Fruit fly (Drosophila melanogaster): ENCODE data around the gene CG11563.

The CG11563 gene

dm6 chr3R:31758587-31759167 is 21.8 kb downstream of the CG11563 start, which contains the start of gene CG2187:
TSS of gene CG2187 (minus strand) at chr3R:31758637.
- no peak for TF ChIP-seq Myc (optimal IDR thresholded peaks at IDR 0.05)
- no peak for TF ChIP-seq Sin3A (optimal IDR thresholded peaks at IDR 0.05)
- no peak for TF ChIP-seq ttk (optimal IDR thresholded peaks at IDR 0.05)
- no peak for TF ChIP-seq psq (optimal IDR thresholded peaks at IDR 0.05)

dm6 chr3R:31761529-31762009 is 24.7 kb downstream of the CG11563 start, which contains the start of gene Smvt:
TSS of gene Smvt (minus strand) at chr3R:31761579.
- TF ChIP-seq h (optimal IDR thresholded peaks at IDR 0.05), result no peak
- TF ChIP-seq insv (optimal IDR thresholded peaks at IDR 0.05), result no peak
- TF ChIP-seq Myc (optimal IDR thresholded peaks at IDR 0.05), result no peak
- no peak for TF ChIP-seq Sin3A (optimal IDR thresholded peaks at IDR 0.05)
- no peak for TF ChIP-seq psq (optimal IDR thresholded peaks at IDR 0.05)
- TF ChIP-seq ttk (optimal IDR thresholded peaks at IDR 0.05), result no peak

dm6 chr3R:31762672-31763071 is 25.8 kb downstream of the CG11563 start:
- TF ChIP-seq Myc (optimal IDR thresholded peaks at IDR 0.05), result no peak
- TF ChIP-seq insv (optimal IDR thresholded peaks at IDR 0.05), result no peak
- TF ChIP-seq ttk (optimal IDR thresholded peaks at IDR 0.05), result no peak
- no peak for TF ChIP-seq psq (optimal IDR thresholded peaks at IDR 0.05)
- no peak for TF ChIP-seq h (optimal IDR thresholded peaks at IDR 0.05)
- TF ChIP-seq Sin3A (optimal IDR thresholded peaks at IDR 0.05), result no peak

DNA sequence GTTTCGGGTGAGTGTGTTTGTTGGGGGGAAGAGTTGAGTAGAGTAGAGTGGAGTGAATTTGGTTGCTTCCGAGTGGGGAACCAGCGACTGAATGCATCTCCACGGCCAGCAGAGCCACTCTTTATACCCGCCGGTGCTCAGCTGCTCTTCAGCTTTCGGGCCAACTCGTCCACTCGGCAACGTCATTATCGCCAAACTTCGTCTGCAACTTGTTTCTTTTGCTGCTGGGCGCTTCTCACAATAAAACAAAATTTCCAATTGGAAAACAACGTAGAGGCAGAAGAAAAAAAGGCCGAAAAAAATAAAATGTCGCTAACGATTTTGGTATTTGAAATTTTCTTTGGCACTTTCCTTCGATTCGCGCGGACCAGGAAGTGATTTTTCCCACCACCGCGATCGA is 27.8 kb downstream of the CG11563 start, which contains the start of gene CG2150:
Gene CG2150, minus strand, starts transcription at position 101 of the 400 bp plus-strand sequence.
- no peak for TF ChIP-seq Myc (optimal IDR thresholded peaks at IDR 0.05)
- no peak for TF ChIP-seq h (optimal IDR thresholded peaks at IDR 0.05)

DNA sequence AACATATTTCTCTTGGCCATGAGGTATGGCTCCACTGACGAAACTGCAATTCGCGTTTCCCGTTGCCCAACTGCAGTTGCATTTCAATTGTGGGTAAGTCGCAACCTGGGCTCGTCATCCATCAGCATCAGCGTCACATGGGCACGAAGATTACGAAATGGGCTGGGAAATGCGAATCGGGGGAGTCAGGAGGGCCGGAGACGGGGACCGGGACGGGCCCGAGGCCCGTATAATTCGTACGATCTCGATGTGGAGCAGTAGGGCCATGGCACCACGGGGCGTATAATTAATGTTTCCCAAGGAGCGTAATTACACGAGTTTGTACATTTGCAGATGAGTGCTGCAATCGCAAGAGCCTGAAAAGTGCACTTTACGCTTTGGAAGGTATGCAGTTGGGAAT is 28.3 kb downstream of the CG11563 start:
- no peak for TF ChIP-seq psq (optimal IDR thresholded peaks at IDR 0.05)

DNA sequence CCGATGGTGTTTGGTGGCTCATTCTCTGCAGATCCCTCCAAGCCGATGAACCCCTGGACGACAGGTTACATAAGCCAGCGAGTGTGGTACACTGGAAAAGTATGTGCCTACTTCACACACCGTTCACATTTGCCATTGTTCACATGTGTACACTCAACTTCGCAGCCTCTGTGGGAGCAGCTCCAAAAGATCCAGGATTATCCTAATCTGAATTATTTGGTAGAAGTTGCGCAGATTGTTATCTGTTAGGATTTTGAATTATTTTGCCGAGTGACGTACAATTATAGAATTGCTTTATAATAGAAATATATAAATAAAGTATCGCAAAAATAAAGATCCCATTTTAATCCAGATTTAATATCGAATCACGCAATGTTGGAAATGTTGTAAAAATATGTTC is 30.7 kb downstream of the CG11563 start:
- TF ChIP-seq Myc (optimal IDR thresholded peaks at IDR 0.05) (no peak), psq (optimal IDR thresholded peaks at IDR 0.05) (no peak), ttk (optimal IDR thresholded peaks at IDR 0.05) (no peak), insv (optimal IDR thresholded peaks at IDR 0.05) (no peak), Sin3A (optimal IDR thresholded peaks at IDR 0.05) (no peak), h (optimal IDR thresholded peaks at IDR 0.05) (no peak)

- TF ChIP-seq ttk (optimal IDR thresholded peaks at IDR 0.05) (no peak), Myc (optimal IDR thresholded peaks at IDR 0.05) (no peak), h (optimal IDR thresholded peaks at IDR 0.05) (no peak), Sin3A (optimal IDR thresholded peaks at IDR 0.05) (no peak), insv (optimal IDR thresholded peaks at IDR 0.05) (no peak), psq (optimal IDR thresholded peaks at IDR 0.05) (no peak)
These were observed 31.4 kb downstream of the CG11563 start for dm6 chr3R:31768198-31768597.

DNA sequence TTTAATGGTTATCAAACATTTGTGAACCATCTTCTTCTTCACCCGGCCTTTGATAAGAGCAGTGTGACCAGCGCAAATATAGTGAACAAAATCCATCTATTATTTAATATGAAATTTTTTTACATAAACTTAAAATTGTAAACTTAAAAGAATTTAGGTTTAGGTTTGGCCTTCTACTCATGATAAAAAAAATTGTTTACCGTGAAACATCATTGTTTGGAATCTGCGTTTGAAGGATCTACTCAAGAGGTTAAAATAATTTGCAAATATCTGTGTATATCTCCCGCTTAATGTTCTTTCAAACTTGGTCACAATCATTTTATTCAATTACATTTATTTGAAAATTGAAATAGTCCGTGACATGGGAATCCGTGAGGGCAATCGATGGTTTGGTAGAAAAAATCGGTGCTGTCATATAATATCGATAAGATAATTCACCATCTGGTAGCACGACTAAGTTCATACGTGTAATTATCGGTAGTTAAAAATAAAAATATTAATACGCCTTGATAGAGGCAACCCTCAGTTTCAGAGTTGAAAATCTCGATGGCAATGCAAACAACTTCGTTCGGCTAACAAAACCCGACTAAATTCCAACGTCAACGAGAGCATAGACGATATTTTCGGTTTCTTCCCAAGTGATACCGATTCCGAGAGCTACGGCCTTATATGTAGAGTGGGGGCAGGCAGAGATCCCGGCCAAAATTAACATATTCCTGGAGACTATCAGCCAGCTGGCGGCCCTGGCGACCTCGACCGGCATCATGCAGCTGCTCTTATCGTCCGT is 35.1 kb downstream of the CG11563 start, which contains the start of the genes betaGlu and sip3:
Gene betaGlu, minus strand, starts transcription at position 59 of the 787 bp plus-strand sequence.
Gene sip3, plus strand, starts transcription at position 430 of the 787 bp plus-strand sequence.
- TF ChIP-seq psq (optimal IDR thresholded peaks at IDR 0.05) (no peak), ttk (optimal IDR thresholded peaks at IDR 0.05) (no peak), insv (optimal IDR thresholded peaks at IDR 0.05) (no peak), h (optimal IDR thresholded peaks at IDR 0.05) (no peak), Myc (optimal IDR thresholded peaks at IDR 0.05) (no peak), Sin3A (optimal IDR thresholded peaks at IDR 0.05) (no peak)

- TF ChIP-seq insv (optimal IDR thresholded peaks at IDR 0.05) (no peak), Sin3A (optimal IDR thresholded peaks at IDR 0.05) (no peak), ttk (optimal IDR thresholded peaks at IDR 0.05) (no peak), h (optimal IDR thresholded peaks at IDR 0.05) (no peak), psq (optimal IDR thresholded peaks at IDR 0.05) (no peak), Myc (optimal IDR thresholded peaks at IDR 0.05) (no peak)
These were observed 39.9 kb downstream of the CG11563 start, which contains the start of the genes CG2126 and faf for dm6 chr3R:31776583-31777362. TSS of gene CG2126 (minus strand) at chr3R:31776652. TSS of gene faf (plus strand) at chr3R:31777020.

DNA sequence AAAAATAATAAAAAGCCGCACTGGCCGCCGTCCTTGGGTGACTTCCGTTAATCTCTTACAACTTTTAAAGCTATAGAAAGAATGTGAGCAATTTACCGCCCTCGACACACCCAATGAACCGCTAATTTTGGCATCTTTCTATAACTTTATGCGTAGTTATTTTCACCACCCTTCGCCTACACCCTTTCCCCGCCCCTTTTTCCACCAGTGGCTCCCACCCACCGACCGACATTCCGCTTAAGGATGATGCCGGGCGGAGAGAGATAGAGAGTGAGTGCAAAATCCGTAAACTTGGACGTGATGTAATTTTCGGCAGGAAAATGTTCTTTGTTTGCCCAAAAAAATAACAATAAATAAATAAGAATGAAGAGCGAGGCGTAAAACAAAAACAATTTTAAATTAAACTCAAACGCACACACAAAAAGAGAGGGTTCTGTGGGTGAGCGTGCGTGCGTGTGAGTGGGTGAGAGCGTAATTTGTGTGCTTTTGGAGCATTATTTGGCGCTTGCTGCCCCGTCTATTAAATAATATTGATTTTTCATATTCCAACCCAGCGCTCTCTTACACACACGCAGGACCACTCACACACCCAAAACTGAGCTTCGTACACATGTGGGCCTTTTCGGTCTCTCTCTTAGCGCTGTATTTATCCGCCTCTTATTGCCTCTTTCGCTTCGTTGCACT is 40.8 kb downstream of the CG11563 start:
- TF ChIP-seq insv (optimal IDR thresholded peaks at IDR 0.05) (no peak), h (optimal IDR thresholded peaks at IDR 0.05) (no peak), Myc (optimal IDR thresholded peaks at IDR 0.05) (no peak), psq (optimal IDR thresholded peaks at IDR 0.05) (no peak), ttk (optimal IDR thresholded peaks at IDR 0.05) (no peak)

All from Kc167 (cell line).